Worm (Caenorhabditis elegans) whole organism, L4/young adult: ENCODE results near the gene C30F2.5.

Experiments used
- W03F9.2 ChIP-seq: fragments of 150-350 bp; optimal IDR thresholded peaks from 2 replicates; lab custom pipeline; 2014; ENCODE audit warnings: missing biosample characterization, missing genetic modification characterization
- dao-5 ChIP-seq: sonication (generic microtip); optimal IDR thresholded peaks from 2 replicates; lab custom pipeline; 2016; ENCODE audit warnings: missing genotype, missing genetic modification characterization, moderate library complexity, missing compliant biosample characterization
- him-1 ChIP-seq: sonication (generic microtip); optimal IDR thresholded peaks from 2 replicates; lab custom pipeline; 2016; ENCODE audit warnings: missing genotype, missing genetic modification reagents, missing genetic modification characterization, missing compliant biosample characterization

DNA sequence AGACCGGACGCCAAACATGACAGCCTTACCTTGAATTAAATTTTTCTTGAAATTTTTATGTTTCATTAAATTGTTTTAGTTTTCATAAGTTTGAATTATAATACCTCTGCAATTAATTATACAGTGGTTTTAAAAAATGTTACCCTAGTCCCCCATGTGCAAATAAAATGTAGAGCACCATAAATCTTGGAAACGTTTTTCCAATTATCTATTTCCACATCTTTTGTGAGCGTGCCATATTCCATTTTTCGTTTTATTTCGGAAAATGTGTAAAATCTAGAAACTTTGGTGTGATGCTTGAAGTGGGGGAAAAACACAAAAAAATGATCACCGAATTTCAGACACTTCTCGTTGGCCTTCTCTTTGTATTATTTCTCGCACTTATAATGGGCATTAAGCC, 28.2 kb downstream of the C30F2.5 start:
- TF ChIP-seq W03F9.2 (tag; lab: Kevin White, UChicago), result no peak
- TF ChIP-seq him-1 (tag; lab: Kevin White, UChicago), result no peak
- no peak for TF ChIP-seq dao-5
